Worm (Caenorhabditis elegans) whole organism, young adult: ENCODE results near the gene snu-23.

Experiments
- sdz-38 ChIP-seq: sonication (generic microtip); optimal IDR thresholded peaks from 2 replicates; lab custom pipeline; 2016; ENCODE audit warnings: missing genotype, missing genetic modification characterization, missing compliant biosample characterization
- unc-62 ChIP-seq: fragments of 150-350 bp; optimal IDR thresholded peaks from 2 replicates; lab custom pipeline; 2014; ENCODE audit warnings: missing biosample characterization, missing genetic modification reagents, missing genetic modification characterization

DNA sequence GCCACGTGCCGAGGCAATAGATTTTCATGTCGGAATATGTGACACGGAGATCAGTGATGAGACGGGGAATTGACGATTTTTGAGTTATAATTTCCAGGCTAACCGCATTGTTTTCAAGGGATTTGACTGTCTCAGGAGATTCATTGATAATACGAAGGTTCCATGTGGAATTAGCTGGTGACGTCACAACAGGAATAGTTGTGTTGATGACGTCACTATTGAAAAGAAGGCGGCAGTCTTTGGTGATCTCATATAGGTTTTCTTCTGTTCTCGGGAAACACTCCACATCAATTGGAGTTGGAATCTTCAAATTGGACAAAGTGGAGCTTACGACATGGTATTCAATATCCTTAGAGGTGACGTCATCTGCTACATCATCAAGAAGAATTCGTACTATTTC, 26.7 kb downstream of the snu-23 start:
- TF ChIP-seq unc-62 (GFP tag; lab: Kevin White, UChicago) (no peak), sdz-38 (tag; lab: Kevin White, UChicago) (no peak)
